Worm (Caenorhabditis elegans) whole organism, L4 larva: ENCODE data around the gene D2023.1.

ENCODE experiments used
- ZK546.5 ChIP-seq, 2 experiments: sonication (generic microtip); optimal IDR thresholded peaks; 2 replicates each; lab custom pipeline; 2017; ENCODE audit warnings: missing biosample characterization in 2 of 2, missing genetic modification characterization in 2 of 2
- ceh-28 ChIP-seq: fragments of 150-350 bp; optimal IDR thresholded peaks from 2 replicates; lab custom pipeline; 2014; ENCODE audit warnings: missing biosample characterization, missing genetic modification reagents, missing genetic modification characterization
- mdl-1 ChIP-seq, 2 experiments: fragments of 150-350 bp in 1 of 2; sonication (generic microtip) in 1 of 2; optimal IDR thresholded peaks; 2 replicates each; lab custom pipeline; 2014 to 2017; ENCODE audit warnings: missing biosample characterization in 2 of 2, missing genetic modification characterization in 2 of 2
- nhr-10 ChIP-seq: fragments of 150-350 bp; optimal IDR thresholded peaks from 2 replicates; lab custom pipeline; 2014; ENCODE audit warnings: missing biosample characterization, missing genetic modification characterization
- nhr-76 ChIP-seq: fragments of 150-350 bp; optimal IDR thresholded peaks from 2 replicates; lab custom pipeline; 2014; ENCODE audit warnings: missing biosample characterization, missing genetic modification characterization
- pha-4 ChIP-seq, 2 experiments: fragments of 150-350 bp in 1 of 2; fragments of 200-800 bp in 1 of 2; sonication (Bioruptor generic) in 1 of 2; IDR thresholded peaks in 1 of 2; optimal IDR thresholded peaks in 1 of 2; 2 replicates each; pipeline versions ENCODE4 v1.3.6 to Lab custom; 2014 to 2022; ENCODE audit warnings: missing genetic modification characterization in 2 of 2, missing genetic modification reagents in 2 of 2, missing biosample characterization in 1 of 2, missing compliant biosample characterization in 1 of 2
- php-3 ChIP-seq: fragments of 200-800 bp; sonication (Bioruptor generic); IDR thresholded peaks from 2 replicates; pipeline ENCODE4 v1.3.6; 2022; ENCODE audit warnings: missing genetic modification reagents, missing genetic modification characterization, missing compliant biosample characterization
- pqm-1 ChIP-seq: sonication (generic microtip); optimal IDR thresholded peaks from 2 replicates; lab custom pipeline; 2017; ENCODE audit warnings: missing biosample characterization, missing genetic modification characterization
- unc-62 ChIP-seq, 3 experiments: fragments of 150-350 bp in 1 of 3; sonication (generic microtip); optimal IDR thresholded peaks in 2 of 3; peaks in 1 of 3; 1 replicate in 1 of 3; 2 replicates in 2 of 3; lab custom pipeline; 2014 to 2017; ENCODE audit warnings: missing biosample characterization in 3 of 3, missing genetic modification characterization in 3 of 3, missing genetic modification reagents in 3 of 3, missing genotype in 1 of 3
- zag-1 ChIP-seq: fragments of 150-350 bp; optimal IDR thresholded peaks from 2 replicates; lab custom pipeline; 2014; ENCODE audit warnings: missing biosample characterization, missing genetic modification characterization
- ztf-11 ChIP-seq: fragments of 150-350 bp; optimal IDR thresholded peaks from 2 replicates; lab custom pipeline; 2014; ENCODE audit warnings: missing biosample characterization, missing genetic modification characterization

ce11 chrV:11787742-11788238, 1.6 kb upstream of the D2023.1 start, which contains the start of gene F55A11.8:
- TF ChIP-seq php-3 (no peak), ztf-11 (tag; lab: Kevin White, UChicago) (no peak), nhr-76 (tag; lab: Kevin White, UChicago) (no peak), pha-4 (GFP tag; IDR thresholded peaks at IDR 0.05; lab: Robert Waterston, UW) (no peak), pha-4 (tag; optimal IDR thresholded peaks at IDR 0.05; lab: Kevin White, UChicago) (no peak), ceh-28 (tag; lab: Kevin White, UChicago) (no peak), nhr-10 (tag; lab: Kevin White, UChicago) (no peak), pqm-1 (tag; lab: Kevin White, UChicago) (no peak), mdl-1 (tag; optimal IDR thresholded peaks at IDR 0.05; lab: Kevin White, UChicago) (no peak), ZK546.5 (tag; optimal IDR thresholded peaks at IDR 0.05; lab: Kevin White, UChicago) (no peak), unc-62 (GFP tag; optimal IDR thresholded peaks at IDR 0.05 in 1 of 2; lab: Kevin White, UChicago) (no peak), unc-62 (tag; optimal IDR thresholded peaks at IDR 0.05; lab: Kevin White, UChicago) (no peak), zag-1 (tag; lab: Kevin White, UChicago) (no peak)
